Worm (Caenorhabditis elegans) whole organism, L1 larva: ENCODE results near the gene R144.10.

Source experiments
- lin-15B ChIP-seq: fragments of 150-350 bp; sonication (generic microtip); optimal IDR thresholded peaks from 3 replicates; lab custom pipeline; 2014; ENCODE audit warnings: missing biosample characterization, missing genetic modification characterization
- pqm-1 ChIP-seq: sonication (generic microtip); optimal IDR thresholded peaks from 3 replicates; lab custom pipeline; 2017; ENCODE audit warnings: missing biosample characterization, missing genetic modification characterization

- TF ChIP-seq lin-15B (tag; lab: Kevin White, UChicago) (no peak), pqm-1 (tag; lab: Kevin White, UChicago) (no peak)
Observed at ce11 chrIII:4965271-4965670, 36.9 kb downstream of the R144.10 start, which contains the start of gene nca-2.
